Worm (Caenorhabditis elegans): ENCODE results near the gene T01C8.3.

DNA sequence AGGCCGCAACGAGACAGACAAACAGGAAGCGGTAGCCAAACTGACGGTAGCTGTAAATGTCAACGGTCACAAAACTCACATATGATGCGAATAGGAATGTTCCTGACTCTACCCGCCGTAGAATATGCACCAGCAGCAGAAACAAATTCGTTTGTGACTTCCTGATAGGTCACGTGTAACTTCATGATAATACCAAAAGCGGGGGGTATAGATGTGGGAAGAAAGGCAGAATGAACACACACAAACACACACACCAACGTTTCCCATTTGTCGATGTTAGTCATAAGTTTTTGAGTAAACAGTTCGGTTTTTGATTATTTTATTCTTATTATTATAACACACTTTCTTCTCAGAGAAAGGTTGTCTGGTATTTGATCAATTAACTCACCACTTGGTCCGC lies 30.1 kb upstream of the T01C8.3 start:
- TF ChIP-seq nhr-11 (tag; optimal IDR thresholded peaks at IDR 0.05) = no peak
- TF ChIP-seq sptf-1 (tag; optimal IDR thresholded peaks at IDR 0.05) = no peak
- no peak for TF ChIP-seq alr-1 (tag; optimal IDR thresholded peaks at IDR 0.05; ENCODE audit: borderline replicate concordance)
- peak in 1 of 2 experiments; percentile 38 for TF ChIP-seq lin-35 (GFP tag; optimal IDR thresholded peaks at IDR 0.05)
- TF ChIP-seq lir-3 (tag; optimal IDR thresholded peaks at IDR 0.05; ENCODE audit: poor library complexity) = no peak
- no peak for TF ChIP-seq lin-39 (tag; optimal IDR thresholded peaks at IDR 0.05)
- TF ChIP-seq ama-1 (optimal IDR thresholded peaks at IDR 0.05) = no peak
- no peak for TF ChIP-seq mdl-1 (tag; optimal IDR thresholded peaks at IDR 0.05)
